Worm (Caenorhabditis elegans) whole organism, L1 larva: ENCODE data around the gene ptr-4.

Source experiments
- C04F5.9 ChIP-seq: sonication (generic microtip); optimal IDR thresholded peaks from 2 replicates; lab custom pipeline; 2016; ENCODE audit warnings: missing genetic modification characterization, missing compliant biosample characterization
- F16B12.6 ChIP-seq: fragments of 150-350 bp; optimal IDR thresholded peaks from 2 replicates; lab custom pipeline; 2014; ENCODE audit warnings: missing biosample characterization, missing genetic modification characterization
- alr-1 ChIP-seq: fragments of 200-800 bp; sonication (Bioruptor generic); optimal IDR thresholded peaks from 2 replicates; lab custom pipeline; 2018; ENCODE audit warnings: borderline replicate concordance, mild to moderate bottlenecking, missing genetic modification characterization, missing compliant biosample characterization
- aly-2 ChIP-seq: fragments of 150-350 bp; optimal IDR thresholded peaks from 2 replicates; lab custom pipeline; 2014; ENCODE audit warnings: missing biosample characterization, missing genetic modification characterization
- ceh-63 ChIP-seq: fragments of 200-800 bp; sonication (Bioruptor generic); optimal IDR thresholded peaks from 2 replicates; lab custom pipeline; 2018; ENCODE audit warnings: mild to moderate bottlenecking, missing genetic modification characterization, missing compliant biosample characterization
- ceh-82 ChIP-seq, 3 experiments: fragments of 150-350 bp in 1 of 3; sonication (generic microtip) in 2 of 3; optimal IDR thresholded peaks; 2 replicates each; lab custom pipeline; 2014 to 2017; ENCODE audit warnings: missing biosample characterization in 3 of 3, missing genetic modification characterization in 3 of 3
- ceh-88 ChIP-seq: fragments of 200-800 bp; sonication (Bioruptor generic); IDR thresholded peaks from 2 replicates; pipeline ENCODE4 v1.3.6; 2022; ENCODE audit warnings: missing genetic modification characterization, missing compliant biosample characterization
- ceh-90 ChIP-seq: sonication (generic microtip); optimal IDR thresholded peaks from 2 replicates; lab custom pipeline; 2016; ENCODE audit warnings: missing genetic modification characterization, missing compliant biosample characterization
- dpl-1 ChIP-seq, 3 experiments: fragments of 150-350 bp in 2 of 3; sonication (generic microtip) in 1 of 3; optimal IDR thresholded peaks; 2 replicates each; lab custom pipeline; 2014 to 2017; ENCODE audit warnings: missing biosample characterization in 3 of 3, missing genetic modification characterization in 3 of 3, missing genetic modification reagents in 3 of 3
- dsc-1 ChIP-seq: sonication (generic microtip); optimal IDR thresholded peaks from 2 replicates; lab custom pipeline; 2016; ENCODE audit warnings: mild to moderate bottlenecking, missing genetic modification characterization, missing compliant biosample characterization
- efl-1 ChIP-seq, 4 experiments: fragments of 150-350 bp; optimal IDR thresholded peaks in 3 of 4; peaks in 1 of 4; 1 replicate in 1 of 4; 2 replicates in 3 of 4; lab custom pipeline; 2014; ENCODE audit warnings: missing biosample characterization in 2 of 4, missing genetic modification characterization in 2 of 4, missing genetic modification reagents in 2 of 4
- efl-3 ChIP-seq: fragments of 200-800 bp; sonication (Bioruptor generic); optimal IDR thresholded peaks from 2 replicates; lab custom pipeline; 2018; ENCODE audit warnings: mild to moderate bottlenecking, missing genetic modification characterization, missing compliant biosample characterization
- elt-2 ChIP-seq: sonication (generic microtip); optimal IDR thresholded peaks from 2 replicates; lab custom pipeline; 2016; ENCODE audit warnings: missing genetic modification characterization, mild to moderate bottlenecking, inconsistent platforms, missing compliant biosample characterization, missing genetic modification reagents
- elt-3 ChIP-seq, 6 experiments: fragments of 150-350 bp in 1 of 6; sonication (generic microtip); optimal IDR thresholded peaks; 2 replicates each; lab custom pipeline; 2017 to 2018; ENCODE audit warnings: missing biosample characterization in 6 of 6, missing genetic modification characterization in 6 of 6, inconsistent platforms in 1 of 6
- ets-5 ChIP-seq: fragments of 200-800 bp; sonication (Bioruptor generic); IDR thresholded peaks from 2 replicates; pipeline ENCODE4 v1.3.6; 2022; ENCODE audit warnings: missing genetic modification characterization, missing compliant biosample characterization
- fkh-4 ChIP-seq: sonication (generic microtip); optimal IDR thresholded peaks from 2 replicates; lab custom pipeline; 2016; ENCODE audit warnings: missing compliant biosample characterization, missing genetic modification characterization, borderline replicate concordance
- fkh-8 ChIP-seq: sonication (generic microtip); optimal IDR thresholded peaks from 2 replicates; lab custom pipeline; 2016; ENCODE audit warnings: mild to moderate bottlenecking, missing genetic modification characterization, missing compliant biosample characterization
- grh-1 ChIP-seq: fragments of 200-800 bp; sonication (Bioruptor generic); IDR thresholded peaks from 2 replicates; pipeline ENCODE4 v1.3.6; 2022; ENCODE audit warnings: missing genetic modification reagents, missing genetic modification characterization, missing compliant biosample characterization
- hlh-17 ChIP-seq: fragments of 200-800 bp; sonication (Bioruptor generic); optimal IDR thresholded peaks from 2 replicates; lab custom pipeline; 2018; ENCODE audit warnings: missing genetic modification characterization, mild to moderate bottlenecking, missing compliant biosample characterization, moderate library complexity, borderline replicate concordance
- hlh-4 ChIP-seq: sonication (generic microtip); optimal IDR thresholded peaks from 2 replicates; lab custom pipeline; 2016; ENCODE audit warnings: mild to moderate bottlenecking, missing genetic modification characterization, missing compliant biosample characterization
- hpl-2 ChIP-seq: fragments of 150-350 bp; optimal IDR thresholded peaks from 2 replicates; lab custom pipeline; 2014; ENCODE audit warnings: missing biosample characterization, missing genetic modification reagents, missing genetic modification characterization
- irx-1 ChIP-seq: sonication (generic microtip); optimal IDR thresholded peaks from 2 replicates; lab custom pipeline; 2016; ENCODE audit warnings: missing genetic modification characterization, missing compliant biosample characterization
- isw-1 ChIP-seq: fragments of 200-800 bp; sonication (Bioruptor generic); IDR thresholded peaks from 2 replicates; pipeline ENCODE4 v1.3.6; 2022; ENCODE audit warnings: missing genetic modification characterization, missing compliant biosample characterization
- lin-35 ChIP-seq, 2 experiments: fragments of 150-350 bp; optimal IDR thresholded peaks; 2 replicates each; lab custom pipeline; 2014; ENCODE audit warnings: missing biosample characterization in 2 of 2, missing genetic modification characterization in 2 of 2, missing genetic modification reagents in 2 of 2
- lir-3 ChIP-seq: sonication (generic microtip); optimal IDR thresholded peaks from 2 replicates; lab custom pipeline; 2016; ENCODE audit warnings: mild to moderate bottlenecking, missing genetic modification characterization, moderate library complexity, missing compliant biosample characterization; ENCODE audit not compliant: poor library complexity
- mab-9 ChIP-seq: fragments of 200-800 bp; sonication (Bioruptor generic); IDR thresholded peaks from 2 replicates; pipeline ENCODE4 v1.3.6; 2022; ENCODE audit warnings: missing genetic modification reagents, missing genetic modification characterization, missing compliant biosample characterization
- mdl-1 ChIP-seq, 2 experiments: fragments of 150-350 bp; optimal IDR thresholded peaks; 2 replicates each; lab custom pipeline; 2014 to 2017; ENCODE audit warnings: missing biosample characterization in 2 of 2, missing genetic modification characterization in 2 of 2, inconsistent platforms in 1 of 2
- mep-1 ChIP-seq: fragments of 150-350 bp; optimal IDR thresholded peaks from 2 replicates; lab custom pipeline; 2014; ENCODE audit warnings: missing biosample characterization, missing genetic modification characterization
- nhr-11 ChIP-seq: fragments of 150-350 bp; optimal IDR thresholded peaks from 2 replicates; lab custom pipeline; 2014; ENCODE audit warnings: missing biosample characterization, missing genetic modification characterization
- nhr-12 ChIP-seq: sonication (generic microtip); optimal IDR thresholded peaks from 2 replicates; lab custom pipeline; 2017; ENCODE audit warnings: missing biosample characterization, missing genetic modification characterization
- nhr-19 ChIP-seq: fragments of 200-800 bp; sonication (Bioruptor generic); conservative IDR thresholded peaks from 2 replicates; pipeline ENCODE4 v1.3.6; 2022; ENCODE audit warnings: missing genetic modification characterization, missing compliant biosample characterization
- nhr-20 ChIP-seq: sonication (generic microtip); optimal IDR thresholded peaks from 2 replicates; lab custom pipeline; 2016; ENCODE audit warnings: mild to moderate bottlenecking, missing genetic modification characterization, missing compliant biosample characterization
- nhr-237 ChIP-seq: fragments of 150-350 bp; optimal IDR thresholded peaks from 2 replicates; lab custom pipeline; 2014; ENCODE audit warnings: missing biosample characterization, missing genetic modification characterization
- nhr-71 ChIP-seq: sonication (generic microtip); optimal IDR thresholded peaks from 2 replicates; lab custom pipeline; 2016; ENCODE audit warnings: mild to moderate bottlenecking, missing genetic modification characterization, moderate library complexity, missing compliant biosample characterization
- nhr-76 ChIP-seq: sonication (generic microtip); optimal IDR thresholded peaks from 2 replicates; lab custom pipeline; 2017; ENCODE audit warnings: missing biosample characterization, missing genetic modification characterization
- nhr-85 ChIP-seq: sonication (generic microtip); peaks from one replicate; lab custom pipeline; 2016; ENCODE audit warnings: missing genetic modification characterization, inconsistent platforms, missing compliant biosample characterization
- nhr-90 ChIP-seq: sonication (generic microtip); optimal IDR thresholded peaks from 2 replicates; lab custom pipeline; 2016; ENCODE audit warnings: mild to moderate bottlenecking, missing genetic modification characterization, missing compliant biosample characterization; ENCODE audit not compliant: poor library complexity
- pag-3 ChIP-seq: sonication (generic microtip); optimal IDR thresholded peaks from 2 replicates; lab custom pipeline; 2017; ENCODE audit warnings: missing genetic modification characterization, mild to moderate bottlenecking, missing compliant biosample characterization, antibody characterized with exemption, borderline replicate concordance; ENCODE audit not compliant: insufficient read depth
- pax-3 ChIP-seq: fragments of 200-800 bp; sonication (Bioruptor generic); optimal IDR thresholded peaks from 2 replicates; lab custom pipeline; 2018; ENCODE audit warnings: mild to moderate bottlenecking, missing genetic modification characterization, moderate library complexity, missing compliant biosample characterization
- snu-23 ChIP-seq: sonication (generic microtip); optimal IDR thresholded peaks from 2 replicates; lab custom pipeline; 2016; ENCODE audit warnings: missing genetic modification characterization, missing compliant biosample characterization
- sptf-1 ChIP-seq: fragments of 150-350 bp; optimal IDR thresholded peaks from 2 replicates; lab custom pipeline; 2014; ENCODE audit warnings: missing biosample characterization, missing genetic modification characterization
- tlp-1 ChIP-seq: fragments of 150-350 bp; optimal IDR thresholded peaks from 2 replicates; lab custom pipeline; 2014; ENCODE audit warnings: missing biosample characterization, missing genetic modification characterization
- unc-30 ChIP-seq: sonication (generic microtip); optimal IDR thresholded peaks from 2 replicates; lab custom pipeline; 2017; ENCODE audit warnings: missing biosample characterization, missing genetic modification characterization
- unc-86 ChIP-seq: sonication (generic microtip); optimal IDR thresholded peaks from 2 replicates; lab custom pipeline; 2016; ENCODE audit warnings: missing genetic modification characterization, missing compliant biosample characterization
- unc-98 ChIP-seq: fragments of 200-800 bp; sonication (Bioruptor generic); IDR thresholded peaks from 2 replicates; pipeline ENCODE4 v1.3.6; 2022; ENCODE audit warnings: missing genetic modification characterization, missing compliant biosample characterization
- vab-15 ChIP-seq: sonication (generic microtip); optimal IDR thresholded peaks from 2 replicates; lab custom pipeline; 2017; ENCODE audit warnings: missing genotype, mild to moderate bottlenecking, missing genetic modification characterization, missing compliant biosample characterization
- xbp-1 ChIP-seq: sonication (generic microtip); optimal IDR thresholded peaks from 2 replicates; lab custom pipeline; 2016; ENCODE audit warnings: missing genetic modification characterization, missing compliant biosample characterization
- zag-1 ChIP-seq: fragments of 150-350 bp; optimal IDR thresholded peaks from 2 replicates; lab custom pipeline; 2014; ENCODE audit warnings: missing biosample characterization, missing genetic modification characterization
- zip-4 ChIP-seq: fragments of 200-800 bp; sonication (Bioruptor generic); optimal IDR thresholded peaks from 2 replicates; lab custom pipeline; 2018; ENCODE audit warnings: mild to moderate bottlenecking, missing genetic modification characterization, moderate library complexity, missing compliant biosample characterization

The ptr-4 gene

DNA sequence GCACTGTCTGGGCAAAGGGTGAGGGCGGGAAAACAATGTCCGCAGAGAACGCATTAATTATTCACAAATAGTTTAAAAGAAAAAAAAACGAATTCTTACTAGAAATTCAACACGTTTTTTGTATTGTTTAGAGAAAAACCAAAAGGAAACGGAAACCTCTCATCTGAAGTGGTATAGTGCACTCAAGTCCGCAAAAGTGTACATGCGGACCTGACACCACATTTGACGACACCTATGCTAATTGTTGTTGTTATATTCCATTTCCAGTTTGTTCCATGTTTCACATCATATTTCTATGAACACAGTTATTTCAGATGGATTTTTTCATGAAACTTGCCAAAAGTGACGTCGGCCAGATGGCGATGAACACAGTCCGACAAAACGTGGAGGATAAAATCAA is 13.0 kb downstream of the ptr-4 start, which contains the start of gene C45B2.6 (continued):
- TF ChIP-seq snu-23 (GFP tag; lab: Kevin White, UChicago) (peak; percentile 42), elt-2 (tag; lab: Kevin White, UChicago) (no peak), ceh-82 (tag; optimal IDR thresholded peaks at IDR 0.05; lab: Kevin White, UChicago) (peak in 1 of 3 experiments; percentile 29), ets-5 (no peak), unc-98 (GFP tag; lab: Robert Waterston, UW) (no peak), C04F5.9 (no peak), unc-30 (tag; lab: Kevin White, UChicago) (no peak), nhr-19 (GFP tag; lab: Robert Waterston, UW) (no peak), nhr-237 (tag; lab: Kevin White, UChicago) (no peak), ceh-63 (GFP tag; lab: Kevin White, UChicago) (no peak), pax-3 (tag; lab: Kevin White, UChicago) (no peak), fkh-4 (tag; lab: Kevin White, UChicago) (no peak), nhr-20 (tag; lab: Kevin White, UChicago) (peak; percentile 23), nhr-12 (tag; lab: Kevin White, UChicago) (no peak), lir-3 (tag; lab: Kevin White, UChicago) (no peak), zag-1 (tag; lab: Kevin White, UChicago) (no peak), fkh-8 (tag; lab: Kevin White, UChicago) (no peak), sptf-1 (no peak), dpl-1 (GFP tag; optimal IDR thresholded peaks at IDR 0.05; lab: Kevin White, UChicago) (peak in 2 of 3 experiments; percentile 3 to 23), efl-1 (optimal IDR thresholded peaks at IDR 0.05; lab: Kevin White, UChicago) (peak in 1 of 2 experiments; percentile 22), efl-1 (GFP tag; optimal IDR thresholded peaks at IDR 0.05 in 1 of 2; lab: Kevin White, UChicago) (peak; percentile 55 to 60), hlh-17 (GFP tag; lab: Kevin White, UChicago) (no peak), efl-3 (GFP tag; lab: Kevin White, UChicago) (no peak), ceh-90 (tag; lab: Kevin White, UChicago) (no peak), nhr-11 (tag; lab: Kevin White, UChicago) (no peak), tlp-1 (tag; lab: Kevin White, UChicago) (no peak), irx-1 (tag; lab: Kevin White, UChicago) (peak; percentile 37), nhr-71 (tag; lab: Kevin White, UChicago) (peak; percentile 28), grh-1 (no peak), dsc-1 (peak; percentile 20), elt-3 (tag; optimal IDR thresholded peaks at IDR 0.05; lab: Kevin White, UChicago) (no peak), xbp-1 (tag; lab: Kevin White, UChicago) (peak; percentile 56), F16B12.6 (tag; lab: Kevin White, UChicago) (peak; percentile 85), zip-4 (GFP tag; lab: Kevin White, UChicago) (no peak), isw-1 (GFP tag; lab: Robert Waterston, UW) (no peak), lin-35 (GFP tag; optimal IDR thresholded peaks at IDR 0.05; lab: Kevin White, UChicago) (peak; percentile 7 to 22), mdl-1 (tag; optimal IDR thresholded peaks at IDR 0.05; lab: Kevin White, UChicago) (no peak), nhr-85 (tag; lab: Kevin White, UChicago) (peak; percentile 12), unc-86 (no peak), hlh-4 (tag; lab: Kevin White, UChicago) (no peak), vab-15 (peak; percentile 16), nhr-90 (tag; lab: Kevin White, UChicago) (no peak), mab-9 (GFP tag; lab: Robert Waterston, UW) (no peak), alr-1 (tag; lab: Kevin White, UChicago) (no peak), mep-1 (tag; lab: Kevin White, UChicago) (peak; percentile 32), nhr-76 (tag; lab: Kevin White, UChicago) (no peak), ceh-88 (GFP tag; lab: Robert Waterston, UW) (no peak), pag-3 (tag; lab: Kevin White, UChicago) (no peak), aly-2 (no peak), hpl-2 (GFP tag; lab: Kevin White, UChicago) (no peak)
